Worm (Caenorhabditis elegans): Measurements from ENCODE around the gene F18E3.11.

ce11 chrV:7374090-7374489, 39.2 kb upstream of the F18E3.11 start, which contains the start of gene srx-56:
- TF ChIP-seq elt-1 (tag; optimal IDR thresholded peaks at IDR 0.05) (no peak), unc-39 (tag; optimal IDR thresholded peaks at IDR 0.05) (no peak), ama-1 (optimal IDR thresholded peaks at IDR 0.05) (no peak)

Measured in whole organism, L2 larva.